Worm (Caenorhabditis elegans) whole organism, mixed stage, embryonic: ENCODE results near the gene R160.3.

Experiments
- M03D4.4 ChIP-seq: sonication (generic microtip); optimal IDR thresholded peaks from 2 replicates; lab custom pipeline; 2017; ENCODE audit warnings: mild to moderate bottlenecking, missing genetic modification characterization, missing compliant biosample characterization
- mep-1 ChIP-seq: fragments of 150-350 bp; optimal IDR thresholded peaks from 2 replicates; lab custom pipeline; 2017; ENCODE audit warnings: missing biosample characterization, missing genetic modification reagents, missing genetic modification characterization, inconsistent platforms

DNA sequence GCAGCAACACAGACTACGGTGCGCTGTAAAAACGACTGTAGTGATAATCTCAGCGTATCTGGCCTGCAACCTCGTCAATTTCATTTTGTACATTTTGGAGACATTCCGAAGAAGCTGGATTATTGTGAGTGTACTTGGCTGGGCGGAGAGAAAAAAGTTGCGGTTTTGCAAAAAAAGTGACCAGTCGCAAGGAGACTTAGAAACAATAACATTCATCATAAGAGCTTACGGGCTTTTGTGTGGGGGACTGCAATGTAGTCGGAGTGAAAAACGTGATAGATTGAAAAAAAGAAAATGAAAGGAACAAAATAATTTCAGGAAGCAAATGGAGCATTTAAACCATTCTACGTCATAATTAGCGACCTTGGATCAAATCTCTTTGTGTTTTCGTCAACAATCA lies 42.3 kb upstream of the R160.3 start:
- TF ChIP-seq M03D4.4 (tag; lab: Kevin White, UChicago) (no peak), mep-1 (tag; lab: Kevin White, UChicago) (no peak)
